Worm (Caenorhabditis elegans): Measurements from ENCODE around the gene C36A4.11.

DNA sequence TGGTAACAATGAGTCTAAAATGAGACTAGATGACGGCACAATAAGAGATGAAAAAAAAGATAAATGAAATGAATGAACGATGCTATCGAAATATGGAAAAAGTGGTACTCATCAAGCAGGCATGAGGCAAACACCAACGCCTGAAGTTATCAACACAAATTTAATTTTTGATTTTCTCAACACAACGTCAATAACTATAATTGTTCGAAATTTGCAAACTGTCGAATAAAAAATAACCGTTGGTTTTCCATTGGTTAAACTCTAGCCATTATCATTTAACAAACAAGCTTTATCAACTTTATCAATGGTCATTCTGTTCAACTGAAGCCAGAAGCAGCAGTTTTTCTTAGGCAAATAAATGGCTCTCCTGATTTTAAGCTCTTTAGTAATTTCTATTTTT, 8.1 kb upstream of the C36A4.11 start, which contains the start of gene cyp-25A1:
- TF ChIP-seq F13C5.2 (tag; optimal IDR thresholded peaks at IDR 0.05) (no peak), ets-7 (tag; optimal IDR thresholded peaks at IDR 0.05) (no peak), tbx-11 (GFP tag; IDR thresholded peaks at IDR 0.05) (no peak), ceh-13 (GFP tag; optimal IDR thresholded peaks at IDR 0.05) (no peak), aly-1 (tag; optimal IDR thresholded peaks at IDR 0.05) (no peak), pes-1 (GFP tag; IDR thresholded peaks at IDR 0.05) (no peak), ama-1 (optimal IDR thresholded peaks at IDR 0.05) (no peak), hmg-4 (GFP tag; optimal IDR thresholded peaks at IDR 0.05) (no peak), hmbx-1 (tag; optimal IDR thresholded peaks at IDR 0.05) (no peak)
